Fruit fly (Drosophila melanogaster): ENCODE measurements around the gene ATPsynE.

ATPsynE gene

dm6 chr3R:14288669-14289383 lies 37.9 kb upstream of the ATPsynE start, which contains the start of gene red (continued):
- peak; percentile 90 for TF ChIP-seq CG18599 (GFP tag; optimal IDR thresholded peaks at IDR 0.05)
- peak; percentile 30; the same call in 1 of the 3 replicates for TF ChIP-seq B-H1 (GFP tag; IDR thresholded peaks at IDR 0.05)
- peak; percentile 25; the same call in 1 of the 2 replicates for TF ChIP-seq wor (GFP tag; IDR thresholded peaks at IDR 0.05)
- TF ChIP-seq Hey (tag; optimal IDR thresholded peaks at IDR 0.05): peak; percentile 9
- no peak for TF ChIP-seq Elba2 (GFP tag; optimal IDR thresholded peaks at IDR 0.05)
- TF ChIP-seq NFAT (GFP tag; IDR thresholded peaks at IDR 0.05): peak; percentile 54
- TF ChIP-seq Aef1 (GFP tag; IDR thresholded peaks at IDR 0.05): peak; percentile 63
- TF ChIP-seq Dref (GFP tag; IDR thresholded peaks at IDR 0.05): no peak
- peak; percentile 66 for TF ChIP-seq unpg (GFP tag; optimal IDR thresholded peaks at IDR 0.05)
- TF ChIP-seq bigmax (GFP tag; optimal IDR thresholded peaks at IDR 0.05): no peak
- TF ChIP-seq Side (GFP tag; optimal IDR thresholded peaks at IDR 0.05): no peak
- TF ChIP-seq Gsc (GFP tag; IDR thresholded peaks at IDR 0.05): no peak
- peak; percentile 64 for TF ChIP-seq Hr3 (GFP tag; optimal IDR thresholded peaks at IDR 0.05)
- TF ChIP-seq hth (optimal IDR thresholded peaks at IDR 0.05): no peak
- TF ChIP-seq dan (GFP tag; IDR thresholded peaks at IDR 0.05): no peak
- TF ChIP-seq CG11093 (GFP tag; IDR thresholded peaks at IDR 0.05): peak; percentile 45; the same call in 1 of the 3 replicates
- peak; percentile 66 for TF ChIP-seq esg (GFP tag; conservative IDR thresholded peaks at IDR 0.05)
- no peak for TF ChIP-seq dimm (GFP tag; IDR thresholded peaks at IDR 0.05)
- TF ChIP-seq Sin3A (optimal IDR thresholded peaks at IDR 0.05): no peak
- TF ChIP-seq CG31224 (GFP tag; IDR thresholded peaks at IDR 0.05): peak; percentile 63
- no peak for TF ChIP-seq Tbp (GFP tag; optimal IDR thresholded peaks at IDR 0.05)
- TF ChIP-seq CG15011 (GFP tag; optimal IDR thresholded peaks at IDR 0.05): peak; percentile 64
- peak; percentile 70 for TF ChIP-seq ttk (GFP tag; IDR thresholded peaks at IDR 0.05)
- TF ChIP-seq CG8478 (optimal IDR thresholded peaks at IDR 0.05): no peak
- peak; percentile 62 for TF ChIP-seq Hsf (GFP tag; optimal IDR thresholded peaks at IDR 0.05)
- no peak for TF ChIP-seq fru (optimal IDR thresholded peaks at IDR 0.05)
- TF ChIP-seq CG15696 (tag; optimal IDR thresholded peaks at IDR 0.05): peak; percentile 27
- TF ChIP-seq CG14014 (GFP tag; IDR thresholded peaks at IDR 0.05): peak; percentile 80
- TF ChIP-seq Dip3 (GFP tag; optimal IDR thresholded peaks at IDR 0.05): peak; percentile 68
- TF ChIP-seq trh (GFP tag; optimal IDR thresholded peaks at IDR 0.05): no peak
- TF ChIP-seq sens (GFP tag): peak; percentile 91
- peak; percentile 47 for TF ChIP-seq sqz (GFP tag; optimal IDR thresholded peaks at IDR 0.05)
- TF ChIP-seq CG14667 (GFP tag; IDR thresholded peaks at IDR 0.05): peak; percentile 35; the same call in 1 of the 2 replicates
- no peak; the same call in 2 of the 3 replicates for TF ChIP-seq H15 (GFP tag; IDR thresholded peaks at IDR 0.05)
- TF ChIP-seq HLH54F (GFP tag; optimal IDR thresholded peaks at IDR 0.05): peak; percentile 36
- no peak for TF ChIP-seq CG3838 (GFP tag; optimal IDR thresholded peaks at IDR 0.05)
- TF ChIP-seq zen (tag; optimal IDR thresholded peaks at IDR 0.05): no peak
- peak; percentile 78 for TF ChIP-seq CG18619 (GFP tag; optimal IDR thresholded peaks at IDR 0.05)
- TF ChIP-seq Eip74EF (GFP tag; optimal IDR thresholded peaks at IDR 0.05): peak in 1 of 2 experiments; percentile 56
- TF ChIP-seq CG1024 (GFP tag; IDR thresholded peaks at IDR 0.05): 0 out of 2 replicates have a peak, but pooled peaks have one; percentile 4
- peak; percentile 65; the same call in 2 of the 3 replicates for TF ChIP-seq ken (GFP tag; IDR thresholded peaks at IDR 0.05)
- peak; percentile 56 for TF ChIP-seq CG4424 (GFP tag; optimal IDR thresholded peaks at IDR 0.05)
- no peak for TF ChIP-seq da (GFP tag; optimal IDR thresholded peaks at IDR 0.05)
- no peak for TF ChIP-seq en (GFP tag; optimal IDR thresholded peaks at IDR 0.05)
- peak; percentile 49 for TF ChIP-seq CG7786 (GFP tag; optimal IDR thresholded peaks at IDR 0.05)
- TF ChIP-seq Sry-β (GFP tag; optimal IDR thresholded peaks at IDR 0.05): no peak
- TF ChIP-seq chinmo (GFP tag; IDR thresholded peaks at IDR 0.05; ENCODE audit: partially characterized antibody): peak; percentile 90
- TF ChIP-seq Ptx1 (GFP tag; IDR thresholded peaks at IDR 0.05): peak; percentile 83
- no peak for TF ChIP-seq ab (GFP tag; optimal IDR thresholded peaks at IDR 0.05)
- peak; percentile 73 for TF ChIP-seq CG2712 (tag; optimal IDR thresholded peaks at IDR 0.05)
- no peak for TF ChIP-seq klu (GFP tag; IDR thresholded peaks at IDR 0.05)
- peak; percentile 63 for TF ChIP-seq ATbp (GFP tag; optimal IDR thresholded peaks at IDR 0.05)
